Worm (Caenorhabditis elegans): ENCODE data around the gene F40C5.1.
A peak's percentile ranks its signal among the peaks of the same experiment; 100 is the strongest.

F40C5.1 gene

DNA sequence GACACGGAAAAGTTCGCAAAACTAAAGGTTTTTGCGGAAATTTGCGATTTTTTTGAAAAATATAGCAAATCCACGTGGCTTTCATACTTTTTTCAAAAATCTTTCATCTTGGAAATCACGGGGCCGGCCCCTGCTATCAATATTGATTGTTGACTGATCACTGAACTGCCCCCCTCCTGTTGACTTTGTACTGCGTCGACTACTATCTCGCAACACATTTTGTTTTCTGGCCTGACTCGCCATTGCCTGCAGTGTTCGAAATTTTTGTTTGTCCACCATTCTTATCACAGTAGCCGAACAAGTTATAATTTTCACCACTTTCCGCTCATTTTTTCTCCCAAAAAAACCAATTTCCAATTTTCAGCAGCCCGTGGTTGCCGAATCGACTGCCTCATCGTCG, 8.5 kb downstream of the F40C5.1 start:
- no peak for TF ChIP-seq elt-3 (tag; optimal IDR thresholded peaks at IDR 0.05)
- peak; percentile 11 for TF ChIP-seq nhr-129 (tag; optimal IDR thresholded peaks at IDR 0.05)
- no peak for TF ChIP-seq peb-1 (tag; optimal IDR thresholded peaks at IDR 0.05)
- TF ChIP-seq nhr-10 (tag; optimal IDR thresholded peaks at IDR 0.05) = no peak
- TF ChIP-seq lin-11 (tag; optimal IDR thresholded peaks at IDR 0.05) = no peak
- TF ChIP-seq ama-1 (optimal IDR thresholded peaks at IDR 0.05) = no peak
- TF ChIP-seq unc-55 (GFP tag; optimal IDR thresholded peaks at IDR 0.05) = no peak

DNA sequence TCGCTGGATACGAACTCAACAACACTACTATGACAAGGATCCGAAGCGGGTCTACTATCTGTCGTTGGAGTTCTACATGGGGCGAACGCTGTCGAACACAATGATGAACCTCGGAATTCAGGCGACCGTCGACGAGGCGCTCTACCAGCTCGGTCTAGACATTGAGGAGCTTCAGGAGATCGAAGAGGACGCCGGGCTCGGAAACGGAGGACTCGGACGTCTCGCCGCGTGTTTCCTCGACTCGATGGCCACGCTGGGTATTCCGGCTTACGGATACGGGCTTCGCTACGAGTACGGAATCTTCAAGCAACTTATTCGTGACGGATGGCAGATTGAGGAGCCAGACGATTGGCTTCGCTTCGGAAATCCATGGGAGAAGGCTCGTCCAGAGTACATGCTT, 9.1 kb downstream of the F40C5.1 start:
- TF ChIP-seq aly-2 (tag; optimal IDR thresholded peaks at IDR 0.05) (no peak), Y55F3AM.14 (GFP tag; optimal IDR thresholded peaks at IDR 0.05) (no peak), nhr-11 (tag; optimal IDR thresholded peaks at IDR 0.05) (no peak), ceh-16 (tag; optimal IDR thresholded peaks at IDR 0.05) (no peak), sma-9 (GFP tag; optimal IDR thresholded peaks at IDR 0.05) (no peak), sma-9 (tag; optimal IDR thresholded peaks at IDR 0.05) (no peak), F13H6.1 (tag; optimal IDR thresholded peaks at IDR 0.05) (no peak), alr-1 (tag; optimal IDR thresholded peaks at IDR 0.05) (no peak), zag-1 (tag; optimal IDR thresholded peaks at IDR 0.05) (no peak), skn-1 (tag; optimal IDR thresholded peaks at IDR 0.05) (no peak), mab-5 (tag; optimal IDR thresholded peaks at IDR 0.05) (no peak)

DNA sequence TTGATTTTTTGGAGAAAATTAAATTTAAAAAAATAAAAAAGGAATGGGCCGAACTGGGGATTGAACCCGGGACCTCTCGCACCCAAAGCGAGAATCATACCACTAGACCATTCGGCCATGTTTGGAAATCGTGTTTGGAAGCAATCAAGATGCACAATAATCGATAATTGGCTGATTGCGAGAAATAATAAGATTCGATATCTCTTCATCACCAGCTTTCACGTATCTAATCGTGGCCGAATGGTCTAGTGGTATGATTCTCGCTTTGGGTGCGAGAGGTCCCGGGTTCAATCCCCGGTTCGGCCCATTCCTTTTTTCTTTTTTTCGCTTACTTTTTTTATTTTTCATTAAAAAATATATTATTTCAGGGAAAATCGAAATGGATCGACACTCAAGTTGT, 9.6 kb downstream of the F40C5.1 start:
- peak; percentile 21 for TF ChIP-seq sma-9 (GFP tag; optimal IDR thresholded peaks at IDR 0.05)
- TF ChIP-seq sma-9 (tag; optimal IDR thresholded peaks at IDR 0.05) = no peak
- no peak for TF ChIP-seq elt-1 (tag; optimal IDR thresholded peaks at IDR 0.05)

DNA sequence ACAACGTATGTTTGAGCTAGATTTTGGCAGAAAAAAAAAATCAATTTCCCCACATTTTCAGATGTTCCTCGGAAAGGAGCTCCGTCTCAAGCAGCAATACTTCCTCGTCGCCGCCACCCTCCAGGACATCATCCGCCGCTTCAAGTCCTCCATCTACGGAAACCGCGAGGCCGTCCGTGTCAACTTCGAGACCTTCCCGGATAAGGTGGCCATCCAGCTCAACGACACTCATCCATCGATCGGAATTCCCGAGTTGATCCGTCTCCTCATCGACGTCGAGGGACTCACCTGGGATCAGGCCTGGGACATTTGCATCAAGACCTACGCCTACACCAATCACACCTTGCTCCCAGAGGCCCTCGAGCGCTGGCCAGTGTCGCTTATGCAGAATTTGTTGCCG, 10.2 kb downstream of the F40C5.1 start:
- TF ChIP-seq lsy-2 (tag; optimal IDR thresholded peaks at IDR 0.05) (no peak), dmd-4 (tag; optimal IDR thresholded peaks at IDR 0.05) (no peak), ztf-11 (tag; optimal IDR thresholded peaks at IDR 0.05) (no peak), skn-1 (tag; optimal IDR thresholded peaks at IDR 0.05) (no peak), zag-1 (tag; optimal IDR thresholded peaks at IDR 0.05) (no peak), elt-3 (tag; optimal IDR thresholded peaks at IDR 0.05) (no peak), fos-1 (tag; optimal IDR thresholded peaks at IDR 0.05) (no peak), nhr-129 (tag; optimal IDR thresholded peaks at IDR 0.05) (no peak), nhr-25 (tag; optimal IDR thresholded peaks at IDR 0.05) (no peak), C34F6.9 (tag; optimal IDR thresholded peaks at IDR 0.05) (no peak), ceh-82 (tag; optimal IDR thresholded peaks at IDR 0.05) (no peak), nhr-237 (tag; optimal IDR thresholded peaks at IDR 0.05) (no peak), sem-4 (tag; optimal IDR thresholded peaks at IDR 0.05) (no peak), lin-13 (GFP tag; optimal IDR thresholded peaks at IDR 0.05) (no peak), peb-1 (tag; optimal IDR thresholded peaks at IDR 0.05) (no peak), sma-9 (GFP tag; optimal IDR thresholded peaks at IDR 0.05) (no peak), sma-9 (tag; optimal IDR thresholded peaks at IDR 0.05) (no peak), ceh-16 (tag; optimal IDR thresholded peaks at IDR 0.05) (no peak), ZK546.5 (tag; optimal IDR thresholded peaks at IDR 0.05) (no peak)

DNA sequence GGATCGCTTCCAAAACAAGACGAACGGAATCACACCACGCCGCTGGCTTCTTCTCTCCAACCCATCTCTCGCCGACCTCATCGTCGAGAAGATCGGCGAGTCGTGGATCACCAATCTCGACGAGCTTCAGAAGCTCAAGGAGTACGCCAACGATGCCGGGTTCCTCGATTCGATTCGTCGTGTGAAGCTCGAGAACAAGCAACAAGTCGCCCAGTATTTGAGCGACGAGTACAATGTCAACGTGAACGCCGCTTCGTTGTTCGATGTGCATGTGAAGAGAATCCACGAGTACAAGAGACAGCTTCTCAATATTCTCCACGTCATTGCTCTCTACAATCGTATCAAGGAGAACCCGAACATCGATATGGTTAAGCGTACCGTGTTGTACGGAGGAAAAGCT, 11.1 kb downstream of the F40C5.1 start:
- TF ChIP-seq nhr-12 (tag; optimal IDR thresholded peaks at IDR 0.05) (no peak), sma-9 (GFP tag; optimal IDR thresholded peaks at IDR 0.05) (no peak), sma-9 (tag; optimal IDR thresholded peaks at IDR 0.05) (no peak), ceh-82 (tag; optimal IDR thresholded peaks at IDR 0.05) (no peak), ama-1 (optimal IDR thresholded peaks at IDR 0.05) (no peak), C34F6.9 (tag; optimal IDR thresholded peaks at IDR 0.05) (no peak), ZK546.5 (tag; optimal IDR thresholded peaks at IDR 0.05) (no peak), elt-1 (tag; optimal IDR thresholded peaks at IDR 0.05) (no peak), Y55F3AM.14 (GFP tag; optimal IDR thresholded peaks at IDR 0.05) (no peak), nhr-21 (tag; optimal IDR thresholded peaks at IDR 0.05) (no peak), aly-2 (tag; optimal IDR thresholded peaks at IDR 0.05) (no peak), mab-5 (tag; optimal IDR thresholded peaks at IDR 0.05) (no peak), nhr-77 (tag; optimal IDR thresholded peaks at IDR 0.05) (no peak), lin-13 (GFP tag; optimal IDR thresholded peaks at IDR 0.05) (no peak)

DNA sequence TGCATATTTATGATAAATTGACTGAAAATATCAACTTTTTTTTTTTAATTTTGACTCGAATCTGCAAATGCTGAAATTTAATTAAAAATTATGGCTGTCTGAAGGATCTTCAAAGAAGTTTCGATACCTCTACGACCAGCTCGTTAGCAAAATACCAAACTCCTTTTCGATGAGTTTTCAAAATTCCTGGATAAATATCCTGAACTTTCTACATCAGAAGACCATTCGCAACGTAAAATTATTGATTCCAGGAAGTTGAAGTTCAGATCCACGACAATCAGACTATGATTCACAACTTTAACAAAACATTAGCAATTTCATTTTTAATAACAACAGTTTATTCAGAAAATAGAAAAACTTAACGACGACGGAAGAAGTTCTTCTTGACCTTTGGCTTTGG, 12.5 kb downstream of the F40C5.1 start:
- TF ChIP-seq lsy-2 (tag; optimal IDR thresholded peaks at IDR 0.05) (no peak), sma-9 (GFP tag; optimal IDR thresholded peaks at IDR 0.05) (no peak), sma-9 (tag; optimal IDR thresholded peaks at IDR 0.05) (no peak), R02D3.7 (tag; optimal IDR thresholded peaks at IDR 0.05) (no peak), gmeb-1 (tag; optimal IDR thresholded peaks at IDR 0.05) (no peak), dmd-4 (tag; optimal IDR thresholded peaks at IDR 0.05) (no peak)

Measured in whole organism, L2 larva.